Fruit fly (Drosophila melanogaster): ENCODE measurements around the gene CG8236.

dm6 chr3R:8788722-8789400, 19.7 kb downstream of the CG8236 start:
- TF ChIP-seq CG14655 (GFP tag; optimal IDR thresholded peaks at IDR 0.05) (peak; percentile 89), EcR (GFP tag; optimal IDR thresholded peaks at IDR 0.05) (no peak), CG9948 (tag; optimal IDR thresholded peaks at IDR 0.05) (peak; percentile 82), CG8159 (tag; optimal IDR thresholded peaks at IDR 0.05) (peak; percentile 82), CG15710 (tag; optimal IDR thresholded peaks at IDR 0.05) (peak; percentile 78), rn (GFP tag; IDR thresholded peaks at IDR 0.05) (peak; percentile 87), Snoo (tag; optimal IDR thresholded peaks at IDR 0.05) (peak; percentile 27)
